Worm (Caenorhabditis elegans) whole organism, L3 larva: Measurements from ENCODE around the gene tcl-2.

Experiments used
- R02D3.7 ChIP-seq: fragments of 150-350 bp; optimal IDR thresholded peaks from 2 replicates; lab custom pipeline; 2014; ENCODE audit warnings: missing biosample characterization, missing genetic modification characterization
- ZK546.5 ChIP-seq: sonication (generic microtip); optimal IDR thresholded peaks from 2 replicates; lab custom pipeline; 2017; ENCODE audit warnings: missing biosample characterization, missing genetic modification characterization
- aly-2 ChIP-seq: fragments of 150-350 bp; optimal IDR thresholded peaks from 2 replicates; lab custom pipeline; 2014; ENCODE audit warnings: missing biosample characterization, missing genetic modification characterization
- ama-1 ChIP-seq: fragments of 150-350 bp; optimal IDR thresholded peaks from 2 replicates; lab custom pipeline; 2018
- ceh-28 ChIP-seq: fragments of 150-350 bp; optimal IDR thresholded peaks from 2 replicates; lab custom pipeline; 2014; ENCODE audit warnings: missing biosample characterization, missing genetic modification reagents, missing genetic modification characterization
- ceh-9 ChIP-seq: sonication (generic microtip); optimal IDR thresholded peaks from 2 replicates; lab custom pipeline; 2018; ENCODE audit warnings: missing biosample characterization, missing genetic modification characterization
- daf-12 ChIP-seq: fragments of 150-350 bp; optimal IDR thresholded peaks from 2 replicates; lab custom pipeline; 2014; ENCODE audit warnings: missing biosample characterization, missing genetic modification reagents, missing genetic modification characterization
- egl-27 ChIP-seq: sonication (generic microtip); optimal IDR thresholded peaks from 4 replicates; lab custom pipeline; 2017; ENCODE audit warnings: missing biosample characterization, missing genetic modification reagents, missing genetic modification characterization
- egl-5 ChIP-seq: fragments of 150-350 bp; optimal IDR thresholded peaks from 2 replicates; lab custom pipeline; 2017; ENCODE audit warnings: missing biosample characterization, missing genetic modification reagents, missing genetic modification characterization, inconsistent platforms
- elt-1 ChIP-seq: fragments of 150-350 bp; optimal IDR thresholded peaks from 2 replicates; lab custom pipeline; 2014; ENCODE audit warnings: missing biosample characterization, missing genetic modification characterization
- elt-2 ChIP-seq: sonication (generic microtip); optimal IDR thresholded peaks from 2 replicates; lab custom pipeline; 2016; ENCODE audit warnings: missing genetic modification reagents, mild to moderate bottlenecking, missing genetic modification characterization, missing compliant biosample characterization
- elt-3 ChIP-seq, 3 experiments: fragments of 150-350 bp in 1 of 3; sonication (generic microtip) in 2 of 3; optimal IDR thresholded peaks; 2 replicates in 2 of 3; 4 replicates in 1 of 3; lab custom pipeline; 2014 to 2017; ENCODE audit warnings: missing biosample characterization in 3 of 3, missing genetic modification characterization in 3 of 3
- eor-1 ChIP-seq, 2 experiments: fragments of 150-350 bp; optimal IDR thresholded peaks; 2 replicates each; lab custom pipeline; 2014 to 2018; ENCODE audit warnings: missing biosample characterization in 2 of 2, missing genetic modification characterization in 2 of 2
- fkh-10 ChIP-seq: sonication (generic microtip); optimal IDR thresholded peaks from 2 replicates; lab custom pipeline; 2017; ENCODE audit warnings: missing biosample characterization, missing genetic modification reagents, missing genetic modification characterization
- fkh-2 ChIP-seq: fragments of 150-350 bp; optimal IDR thresholded peaks from 2 replicates; lab custom pipeline; 2014; ENCODE audit warnings: missing biosample characterization, missing genetic modification reagents, missing genetic modification characterization
- fos-1 ChIP-seq: fragments of 150-350 bp; optimal IDR thresholded peaks from 2 replicates; lab custom pipeline; 2014; ENCODE audit warnings: missing biosample characterization, missing genetic modification characterization
- jun-1 ChIP-seq: fragments of 150-350 bp; optimal IDR thresholded peaks from 2 replicates; lab custom pipeline; 2014; ENCODE audit warnings: missing biosample characterization, missing genetic modification reagents, missing genetic modification characterization
- lin-15B ChIP-seq: fragments of 150-350 bp; optimal IDR thresholded peaks from 2 replicates; lab custom pipeline; 2014; ENCODE audit warnings: missing biosample characterization, missing genetic modification characterization
- lin-39 ChIP-seq: fragments of 150-350 bp; optimal IDR thresholded peaks from 2 replicates; lab custom pipeline; 2018; ENCODE audit warnings: missing biosample characterization, missing genetic modification reagents, missing genetic modification characterization
- lsy-12 ChIP-seq: sonication (generic microtip); optimal IDR thresholded peaks from 2 replicates; lab custom pipeline; 2016; ENCODE audit warnings: mild to moderate bottlenecking, missing genetic modification characterization, missing compliant biosample characterization
- mdl-1 ChIP-seq: fragments of 150-350 bp; optimal IDR thresholded peaks from 2 replicates; lab custom pipeline; 2014; ENCODE audit warnings: missing biosample characterization, missing genetic modification characterization
- mml-1 ChIP-seq: fragments of 150-350 bp; sonication (generic microtip); optimal IDR thresholded peaks from 3 replicates; lab custom pipeline; 2014; ENCODE audit warnings: missing biosample characterization, missing genetic modification characterization
- nfya-1 ChIP-seq: sonication (generic microtip); optimal IDR thresholded peaks from 2 replicates; lab custom pipeline; 2017; ENCODE audit warnings: missing genetic modification characterization, mild to moderate bottlenecking, missing compliant biosample characterization, antibody characterized with exemption, moderate library complexity; ENCODE audit not compliant: insufficient read depth
- nhr-11 ChIP-seq: fragments of 150-350 bp; optimal IDR thresholded peaks from 2 replicates; lab custom pipeline; 2014; ENCODE audit warnings: missing biosample characterization, missing genetic modification characterization
- nhr-12 ChIP-seq: fragments of 150-350 bp; optimal IDR thresholded peaks from 2 replicates; lab custom pipeline; 2014; ENCODE audit warnings: missing biosample characterization, missing genetic modification characterization
- nhr-23 ChIP-seq: fragments of 150-350 bp; optimal IDR thresholded peaks from 2 replicates; lab custom pipeline; 2014; ENCODE audit warnings: missing biosample characterization, missing genetic modification reagents, missing genetic modification characterization
- nhr-237 ChIP-seq: fragments of 150-350 bp; optimal IDR thresholded peaks from 2 replicates; lab custom pipeline; 2014; ENCODE audit warnings: missing biosample characterization, missing genetic modification characterization
- nhr-25 ChIP-seq: sonication (generic microtip); optimal IDR thresholded peaks from 2 replicates; lab custom pipeline; 2017; ENCODE audit warnings: missing biosample characterization, missing genetic modification characterization
- nhr-28 ChIP-seq: fragments of 150-350 bp; optimal IDR thresholded peaks from 2 replicates; lab custom pipeline; 2014; ENCODE audit warnings: missing biosample characterization, missing genetic modification characterization
- pha-4 ChIP-seq: fragments of 150-350 bp; optimal IDR thresholded peaks from 2 replicates; lab custom pipeline; 2014; ENCODE audit warnings: missing biosample characterization, missing genetic modification reagents, missing genetic modification characterization
- sea-2 ChIP-seq: fragments of 150-350 bp; sonication (generic microtip); optimal IDR thresholded peaks from 4 replicates; lab custom pipeline; 2014; ENCODE audit warnings: missing biosample characterization, missing genetic modification reagents, missing genetic modification characterization
- skn-1 ChIP-seq: fragments of 150-350 bp; optimal IDR thresholded peaks from 2 replicates; lab custom pipeline; 2014; ENCODE audit warnings: missing biosample characterization, missing genetic modification characterization
- snpc-4 ChIP-seq: fragments of 150-350 bp; optimal IDR thresholded peaks from 2 replicates; lab custom pipeline; 2014; ENCODE audit warnings: missing biosample characterization, missing genetic modification characterization
- tbx-2 ChIP-seq: sonication (generic microtip); optimal IDR thresholded peaks from 2 replicates; lab custom pipeline; 2016; ENCODE audit warnings: mild to moderate bottlenecking, missing genetic modification characterization, missing compliant biosample characterization
- unc-62 ChIP-seq: fragments of 150-350 bp; sonication (generic microtip); optimal IDR thresholded peaks from 4 replicates; lab custom pipeline; 2014; ENCODE audit warnings: missing biosample characterization, missing genetic modification reagents, missing genetic modification characterization
- zag-1 ChIP-seq: fragments of 150-350 bp; optimal IDR thresholded peaks from 2 replicates; lab custom pipeline; 2014; ENCODE audit warnings: missing biosample characterization, missing genetic modification characterization
- ztf-11 ChIP-seq: fragments of 150-350 bp; optimal IDR thresholded peaks from 2 replicates; lab custom pipeline; 2014; ENCODE audit warnings: missing biosample characterization, missing genetic modification characterization
- ztf-4 ChIP-seq: fragments of 150-350 bp; optimal IDR thresholded peaks from 2 replicates; lab custom pipeline; 2014; ENCODE audit warnings: missing biosample characterization, missing genetic modification characterization

The tcl-2 gene

DNA sequence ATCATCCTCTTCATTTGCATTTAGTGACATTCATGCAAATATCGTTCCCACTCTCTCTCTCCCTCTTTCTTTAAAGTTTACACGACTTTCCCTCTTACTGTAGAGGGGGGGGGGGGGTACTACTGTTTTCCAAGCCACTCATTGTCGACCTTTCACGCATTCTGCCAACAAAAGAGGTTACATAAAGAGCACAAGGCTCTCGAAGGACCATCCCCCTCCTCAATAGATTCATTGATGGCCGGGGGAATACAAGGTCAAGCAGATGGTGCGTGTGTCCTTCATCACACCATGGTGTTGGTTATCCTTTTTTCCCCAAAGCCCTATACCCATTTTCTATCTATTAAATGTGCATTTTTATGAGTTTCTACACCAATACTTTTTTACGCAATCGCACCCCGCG is 5.9 kb upstream of the tcl-2 start:
- TF ChIP-seq daf-12 (tag; lab: Kevin White, UChicago) (no peak), nhr-12 (tag; lab: Kevin White, UChicago) (no peak), nfya-1 (tag; lab: Kevin White, UChicago) (no peak), nhr-25 (no peak), nhr-28 (no peak), sea-2 (GFP tag; lab: Kevin White, UChicago) (no peak), zag-1 (no peak), nhr-237 (tag; lab: Kevin White, UChicago) (no peak), ztf-11 (tag; lab: Kevin White, UChicago) (no peak), ama-1 (lab: Kevin White, UChicago) (no peak), eor-1 (tag; optimal IDR thresholded peaks at IDR 0.05; lab: Kevin White, UChicago) (no peak), ZK546.5 (tag; lab: Kevin White, UChicago) (no peak), ceh-28 (tag; lab: Kevin White, UChicago) (no peak), ceh-9 (tag; lab: Kevin White, UChicago) (no peak)
- TF ChIP-seq, all 47 proteins: peak for 0

DNA sequence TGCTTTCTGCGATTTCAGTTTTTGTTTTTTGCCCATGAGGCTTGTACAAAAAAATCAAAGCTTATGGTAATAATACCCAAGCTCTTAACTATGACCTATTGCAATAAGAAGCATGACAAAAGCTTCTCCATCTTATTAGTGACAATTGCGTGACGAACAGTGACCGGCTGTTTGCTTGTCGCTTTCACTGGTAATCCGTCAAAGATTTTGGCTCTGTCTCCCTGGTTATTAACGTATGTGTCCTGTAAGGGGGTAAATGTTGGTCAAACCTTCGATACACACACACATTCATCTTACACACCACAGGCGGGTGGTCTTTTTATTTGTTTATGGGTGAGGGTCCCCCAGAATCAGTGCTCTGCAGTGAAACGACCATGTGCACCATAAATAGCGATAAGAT is 4.8 kb upstream of the tcl-2 start:
- no peak for TF ChIP-seq elt-3 (tag; optimal IDR thresholded peaks at IDR 0.05; lab: Kevin White, UChicago)
- no peak for TF ChIP-seq lsy-12 (tag; lab: Kevin White, UChicago)
- TF ChIP-seq fos-1 (tag; lab: Kevin White, UChicago) = no peak
- no peak for TF ChIP-seq nhr-11 (tag; lab: Kevin White, UChicago)
- no peak for TF ChIP-seq fkh-2 (tag; lab: Kevin White, UChicago)
- no peak for TF ChIP-seq ceh-28 (tag; lab: Kevin White, UChicago)
- TF ChIP-seq pha-4 (tag; lab: Kevin White, UChicago) = no peak
- TF ChIP-seq mml-1 (tag; lab: Kevin White, UChicago) = no peak
- no peak for TF ChIP-seq egl-5 (tag; lab: Kevin White, UChicago)
- no peak for TF ChIP-seq nhr-237 (tag; lab: Kevin White, UChicago)
- no peak for TF ChIP-seq ZK546.5 (tag; lab: Kevin White, UChicago)
- no peak for TF ChIP-seq sea-2 (GFP tag; lab: Kevin White, UChicago)
- no peak for TF ChIP-seq fkh-10
- TF ChIP-seq tbx-2 = no peak
- TF ChIP-seq R02D3.7 (tag; lab: Kevin White, UChicago) = no peak
- no peak for TF ChIP-seq ama-1 (lab: Kevin White, UChicago)
- TF ChIP-seq, all 47 proteins: peak for 0

DNA sequence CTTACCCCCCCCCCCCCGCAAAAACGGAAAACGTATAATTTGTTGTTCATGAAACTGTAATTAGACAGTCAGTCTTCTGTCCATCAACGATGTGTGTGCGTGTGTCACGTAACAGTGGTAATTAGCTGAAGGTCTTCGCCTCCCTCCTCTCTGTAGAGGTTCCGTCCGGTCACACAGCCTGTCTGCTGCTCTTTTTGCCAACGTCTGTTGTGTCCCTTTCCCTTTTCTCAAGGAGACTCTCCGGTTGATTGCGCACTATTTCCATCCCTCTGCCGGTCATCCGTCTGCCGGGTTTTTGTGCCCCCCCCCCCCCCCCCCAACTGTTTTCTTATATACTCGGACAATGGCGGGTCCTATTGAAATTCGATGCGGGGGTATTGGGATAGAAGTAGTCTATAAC is 3.2 kb upstream of the tcl-2 start:
- TF ChIP-seq unc-62 (GFP tag; lab: Kevin White, UChicago) = no peak
- TF ChIP-seq egl-27 (tag; lab: Kevin White, UChicago) = no peak
- TF ChIP-seq snpc-4 (tag; lab: Kevin White, UChicago) = no peak
- TF ChIP-seq skn-1 (tag; lab: Kevin White, UChicago) = no peak
- TF ChIP-seq R02D3.7 (tag; lab: Kevin White, UChicago) = no peak
- TF ChIP-seq mdl-1 = no peak
- TF ChIP-seq nhr-11 (tag; lab: Kevin White, UChicago) = no peak
- no peak for TF ChIP-seq egl-5 (tag; lab: Kevin White, UChicago)
- TF ChIP-seq daf-12 (tag; lab: Kevin White, UChicago) = no peak

DNA sequence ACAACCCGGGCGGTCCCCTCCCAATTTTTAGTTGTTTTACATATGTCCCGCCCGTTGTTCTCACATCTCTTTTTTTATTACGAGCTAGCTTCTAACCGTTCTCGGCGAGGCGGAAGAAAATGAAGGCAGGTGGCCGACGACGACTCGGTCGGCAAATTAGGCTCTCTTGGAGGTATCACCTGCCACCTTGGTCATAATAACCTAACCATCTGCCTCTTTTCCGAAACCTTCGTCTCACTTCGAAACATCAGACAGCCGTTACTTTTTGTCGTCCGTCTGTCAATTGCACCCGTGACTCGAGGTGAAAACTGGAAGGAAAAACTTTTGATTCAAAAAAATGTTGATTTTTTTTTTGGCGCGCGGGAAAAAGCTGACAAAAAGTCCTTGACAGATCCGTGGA is 1.4 kb upstream of the tcl-2 start:
- TF ChIP-seq elt-1 (tag; lab: Kevin White, UChicago) = no peak
- no peak for TF ChIP-seq ama-1 (lab: Kevin White, UChicago)
- no peak for TF ChIP-seq fos-1 (tag; lab: Kevin White, UChicago)
- TF ChIP-seq elt-3 (tag; optimal IDR thresholded peaks at IDR 0.05; lab: Kevin White, UChicago) = no peak
- no peak for TF ChIP-seq nhr-12 (tag; lab: Kevin White, UChicago)
- no peak for TF ChIP-seq mdl-1
- no peak for TF ChIP-seq nhr-11 (tag; lab: Kevin White, UChicago)
- TF ChIP-seq fkh-10 = no peak
- no peak for TF ChIP-seq lin-15B (tag; lab: Kevin White, UChicago)
- TF ChIP-seq jun-1 (tag; lab: Kevin White, UChicago) = no peak
- TF ChIP-seq mml-1 (tag; lab: Kevin White, UChicago) = no peak
- TF ChIP-seq nhr-237 (tag; lab: Kevin White, UChicago) = no peak
- no peak for TF ChIP-seq egl-27 (tag; lab: Kevin White, UChicago)
- TF ChIP-seq, all 47 proteins: peak for 0

DNA sequence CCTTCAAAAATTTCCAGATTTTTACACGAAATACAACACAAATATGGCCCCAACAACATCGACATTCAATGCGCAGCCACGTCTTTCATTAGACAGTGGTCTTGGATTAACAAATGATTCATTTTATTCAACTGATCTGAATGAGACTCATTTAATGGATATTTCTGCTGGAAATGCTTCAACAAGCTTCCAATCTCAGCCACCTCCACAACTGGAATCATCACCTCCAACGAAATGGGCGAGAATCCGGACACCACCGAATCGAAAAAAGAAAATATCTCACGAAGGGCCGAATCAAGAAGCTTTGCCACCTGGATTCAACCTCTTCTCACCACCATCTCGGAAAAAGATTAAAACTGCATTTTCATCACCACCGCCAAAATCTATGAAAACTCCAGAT is 817 bp downstream of the tcl-2 start:
- TF ChIP-seq sea-2 (GFP tag; lab: Kevin White, UChicago) (no peak), pha-4 (tag; lab: Kevin White, UChicago) (no peak), jun-1 (tag; lab: Kevin White, UChicago) (no peak), mdl-1 (no peak), ztf-4 (no peak), nhr-237 (tag; lab: Kevin White, UChicago) (no peak), mml-1 (tag; lab: Kevin White, UChicago) (no peak), snpc-4 (tag; lab: Kevin White, UChicago) (no peak), nhr-23 (no peak), zag-1 (no peak), lsy-12 (tag; lab: Kevin White, UChicago) (no peak), elt-2 (tag; lab: Kevin White, UChicago) (no peak), skn-1 (tag; lab: Kevin White, UChicago) (no peak), egl-5 (tag; lab: Kevin White, UChicago) (no peak), egl-27 (tag; lab: Kevin White, UChicago) (no peak), aly-2 (no peak), elt-1 (tag; lab: Kevin White, UChicago) (no peak), ama-1 (lab: Kevin White, UChicago) (no peak), ZK546.5 (tag; lab: Kevin White, UChicago) (no peak), lin-39 (tag; lab: Kevin White, UChicago) (no peak)
